Fruit fly (Drosophila melanogaster) whole organism, embryonic: ENCODE data around the gene CG10470.
A peak's percentile ranks its signal among the peaks of the same experiment; 100 is the strongest.

Experiments used
- Adf1 ChIP-seq: fragments of 200-800 bp; sonication (Bioruptor generic); IDR thresholded peaks from 2 replicates; pipeline ENCODE4 v1.3.6; 2022; ENCODE audit warnings: missing biosample characterization, missing genetic modification characterization
- Awh ChIP-seq: fragments of 200-800 bp; sonication (Bioruptor generic); IDR thresholded peaks from 2 replicates; pipeline ENCODE4, ENCODE4 v1.3.6; 2022; ENCODE audit warnings: missing biosample characterization, missing genetic modification characterization
- B-H1 ChIP-seq: fragments of 200-800 bp; sonication (Bioruptor generic); IDR thresholded peaks from 3 replicates; pipeline ENCODE4 v1.3.6; 2022; ENCODE audit warnings: missing biosample characterization, missing genetic modification characterization
- CG10267 ChIP-seq: fragments of 200-800 bp; sonication (Bioruptor generic); optimal IDR thresholded peaks from 2 replicates; lab custom pipeline; 2018; ENCODE audit warnings: missing biosample characterization, mild to moderate bottlenecking, missing genetic modification characterization, moderate library complexity
- CG10431 ChIP-seq: fragments of 200-800 bp; sonication (Bioruptor generic); optimal IDR thresholded peaks from 3 replicates; lab custom pipeline; 2018; ENCODE audit warnings: missing biosample characterization, mild to moderate bottlenecking, missing genetic modification characterization
- CG10565 ChIP-seq: fragments of 200-800 bp; sonication (Bioruptor generic); optimal IDR thresholded peaks from 3 replicates; lab custom pipeline; 2016; ENCODE audit warnings: missing biosample characterization, mild to moderate bottlenecking, missing genetic modification characterization
- CG12659 ChIP-seq: fragments of 200-800 bp; sonication (Bioruptor generic); optimal IDR thresholded peaks from 3 replicates; lab custom pipeline; 2017; ENCODE audit warnings: mild to moderate bottlenecking, missing biosample characterization, missing genetic modification reagents, missing genetic modification characterization
- CG16813 ChIP-seq: fragments of 200-800 bp; sonication (Bioruptor generic); IDR thresholded peaks from 3 replicates; pipeline ENCODE4 v1.3.6; 2022; ENCODE audit warnings: missing biosample characterization, missing genetic modification characterization; ENCODE audit not compliant: partially characterized antibody
- CG17186 ChIP-seq: fragments of 200-800 bp; sonication (Bioruptor generic); optimal IDR thresholded peaks from 3 replicates; lab custom pipeline; 2017; ENCODE audit warnings: missing biosample characterization, missing genetic modification reagents, missing genetic modification characterization
- CG17612 ChIP-seq: fragments of 200-800 bp; sonication (Bioruptor generic); IDR thresholded peaks from 2 replicates; pipeline ENCODE4 v1.3.6; 2022; ENCODE audit warnings: missing biosample characterization, missing genetic modification characterization
- CG18262 ChIP-seq: fragments of 200-800 bp; optimal IDR thresholded peaks from 3 replicates; lab custom pipeline; 2019; ENCODE audit warnings: missing biosample characterization, mild to moderate bottlenecking, missing genetic modification characterization, moderate library complexity
- CG18599 ChIP-seq: fragments of 200-800 bp; sonication (Bioruptor generic); optimal IDR thresholded peaks from 3 replicates; lab custom pipeline; 2017; ENCODE audit warnings: missing biosample characterization, missing genetic modification characterization, mild to moderate bottlenecking, moderate library complexity, missing genetic modification reagents
- CG4360 ChIP-seq: fragments of 200-800 bp; sonication (Bioruptor generic); IDR thresholded peaks from 2 replicates; pipeline ENCODE4 v1.3.6; 2022; ENCODE audit warnings: missing biosample characterization, missing genetic modification characterization
- CG43689 ChIP-seq: fragments of 200-800 bp; sonication (Bioruptor generic); IDR thresholded peaks from 2 replicates; pipeline ENCODE4 v1.3.6; 2022; ENCODE audit warnings: missing biosample characterization, missing genetic modification characterization
- CG4707 ChIP-seq: fragments of 200-800 bp; sonication (Bioruptor generic); optimal IDR thresholded peaks from 2 replicates; lab custom pipeline; 2018; ENCODE audit warnings: missing biosample characterization, mild to moderate bottlenecking, missing genetic modification characterization, moderate library complexity
- CG5953 ChIP-seq: fragments of 200-800 bp; sonication (Bioruptor generic); IDR thresholded peaks from 2 replicates; pipeline ENCODE4 v1.3.6; 2022; ENCODE audit warnings: missing biosample characterization, missing genetic modification characterization
- CG6175 ChIP-seq: fragments of 200-800 bp; sonication (Bioruptor generic); IDR thresholded peaks from 3 replicates; pipeline ENCODE4 v1.3.6; 2022; ENCODE audit warnings: missing biosample characterization, missing genetic modification characterization
- CG7357 ChIP-seq: fragments of 200-800 bp; sonication (Bioruptor generic); IDR thresholded peaks from 3 replicates; pipeline ENCODE4 v1.3.6; 2022; ENCODE audit warnings: missing biosample characterization, missing genetic modification characterization
- CG8478 ChIP-seq: fragments of >200 bp; optimal IDR thresholded peaks from 2 replicates; lab custom pipeline; 2018
- CG8924 ChIP-seq: fragments of 200-800 bp; optimal IDR thresholded peaks from 3 replicates; lab custom pipeline; 2019; ENCODE audit warnings: missing biosample characterization, mild to moderate bottlenecking, missing genetic modification characterization, moderate library complexity
- CG9817 ChIP-seq: fragments of 200-800 bp; sonication (Bioruptor generic); optimal IDR thresholded peaks from 2 replicates; lab custom pipeline; 2018; ENCODE audit warnings: missing biosample characterization, mild to moderate bottlenecking, missing genetic modification characterization, moderate library complexity
- CoRest ChIP-seq: fragments of 200-800 bp; sonication (Bioruptor generic); optimal IDR thresholded peaks from 3 replicates; lab custom pipeline; 2018; ENCODE audit warnings: missing biosample characterization, mild to moderate bottlenecking, missing genetic modification characterization, moderate library complexity
- Dip3 ChIP-seq: fragments of 200-800 bp; sonication (Bioruptor generic); optimal IDR thresholded peaks from 3 replicates; lab custom pipeline; 2016; ENCODE audit warnings: missing biosample characterization, missing genetic modification characterization
- Doc2 ChIP-seq: fragments of 200-800 bp; sonication (Bioruptor generic); IDR thresholded peaks from 2 replicates; pipeline ENCODE4 v1.3.6; 2022; ENCODE audit warnings: missing biosample characterization, missing genetic modification characterization
- Fer3 ChIP-seq: fragments of 200-800 bp; sonication (Bioruptor generic); optimal IDR thresholded peaks from 2 replicates; lab custom pipeline; 2018; ENCODE audit warnings: missing biosample characterization, mild to moderate bottlenecking, missing genetic modification characterization, moderate library complexity
- HHEX ChIP-seq: fragments of 200-800 bp; sonication (Bioruptor generic); optimal IDR thresholded peaks from 3 replicates; lab custom pipeline; 2017; ENCODE audit warnings: missing biosample characterization, mild to moderate bottlenecking, missing genetic modification characterization, missing genetic modification reagents
- Hey ChIP-seq: fragments of 200-800 bp; sonication (Bioruptor generic); optimal IDR thresholded peaks from 3 replicates; lab custom pipeline; 2018; ENCODE audit warnings: missing biosample characterization, mild to moderate bottlenecking, missing genetic modification characterization
- Lim3 ChIP-seq: fragments of 200-800 bp; sonication (Bioruptor generic); IDR thresholded peaks from 2 replicates; pipeline ENCODE4 v1.3.6; 2022; ENCODE audit warnings: missing biosample characterization, missing genetic modification characterization
- Meics ChIP-seq: fragments of 200-800 bp; sonication (Bioruptor generic); optimal IDR thresholded peaks from 2 replicates; lab custom pipeline; 2017; ENCODE audit warnings: missing biosample characterization, mild to moderate bottlenecking, missing genetic modification characterization
- Mrtf ChIP-seq: fragments of 200-800 bp; sonication (Bioruptor generic); IDR thresholded peaks from 3 replicates; pipeline ENCODE4 v1.3.6; 2022; ENCODE audit warnings: missing biosample characterization, missing genetic modification characterization
- Neu2 ChIP-seq: fragments of 200-800 bp; sonication (Bioruptor generic); optimal IDR thresholded peaks from 3 replicates; lab custom pipeline; 2016; ENCODE audit warnings: missing biosample characterization, missing genetic modification characterization, borderline replicate concordance
- TFAM ChIP-seq: fragments of 200-800 bp; sonication (Bioruptor generic); optimal IDR thresholded peaks from 2 replicates; lab custom pipeline; 2017; ENCODE audit warnings: missing biosample characterization, missing genetic modification characterization, inconsistent platforms
- Trl ChIP-seq, 3 experiments: fragments of >200 bp in 2 of 3; fragments of 200-800 bp in 1 of 3; sonication (Bioruptor generic) in 1 of 3; optimal IDR thresholded peaks; 2 replicates in 1 of 3; 3 replicates in 2 of 3; lab custom pipeline; 2016 to 2017; ENCODE audit warnings: missing biosample characterization in 1 of 3, missing genetic modification characterization in 1 of 3
- abd-A ChIP-seq: fragments of 200-800 bp; sonication (Bioruptor generic); optimal IDR thresholded peaks from 3 replicates; lab custom pipeline; 2019; ENCODE audit warnings: missing biosample characterization, mild to moderate bottlenecking, missing genetic modification characterization, moderate library complexity
- ap ChIP-seq: fragments of 200-800 bp; sonication (Bioruptor generic); IDR thresholded peaks from 2 replicates; pipeline ENCODE4 v1.3.6; 2022; ENCODE audit warnings: missing biosample characterization, missing genetic modification characterization
- bcd ChIP-seq: fragments of 200-800 bp; sonication (Bioruptor generic); optimal IDR thresholded peaks from 2 replicates; lab custom pipeline; 2017; ENCODE audit warnings: missing biosample characterization, mild to moderate bottlenecking, missing genetic modification characterization
- cwo ChIP-seq: fragments of 200-800 bp; sonication (Bioruptor generic); optimal IDR thresholded peaks from 3 replicates; lab custom pipeline; 2017; ENCODE audit warnings: missing biosample characterization, missing genetic modification characterization, mild to moderate bottlenecking, moderate library complexity, missing genetic modification reagents
- da ChIP-seq: fragments of 200-800 bp; sonication (Bioruptor generic); optimal IDR thresholded peaks from 2 replicates; lab custom pipeline; 2016; ENCODE audit warnings: missing biosample characterization, missing genetic modification characterization
- gfzf ChIP-seq: fragments of 200-800 bp; sonication (Bioruptor generic); optimal IDR thresholded peaks from 2 replicates; lab custom pipeline; 2016; ENCODE audit warnings: missing biosample characterization, mild to moderate bottlenecking, missing genetic modification characterization, moderate library complexity
- gro ChIP-seq: fragments of 200-800 bp; sonication (Bioruptor generic); optimal IDR thresholded peaks from 2 replicates; lab custom pipeline; 2016; ENCODE audit warnings: missing biosample characterization, missing genetic modification characterization
- kni ChIP-seq: fragments of 200-800 bp; sonication (Bioruptor generic); optimal IDR thresholded peaks from 3 replicates; lab custom pipeline; 2017; ENCODE audit warnings: mild to moderate bottlenecking, missing biosample characterization, missing genetic modification reagents, missing genetic modification characterization
- lab ChIP-seq: fragments of 200-800 bp; sonication (Bioruptor generic); optimal IDR thresholded peaks from 3 replicates; lab custom pipeline; 2017; ENCODE audit warnings: missing biosample characterization, missing genetic modification characterization, mild to moderate bottlenecking, moderate library complexity, missing genetic modification reagents
- nom ChIP-seq: fragments of 200-800 bp; sonication (Bioruptor generic); optimal IDR thresholded peaks from 2 replicates; lab custom pipeline; 2017; ENCODE audit warnings: missing biosample characterization, missing genetic modification characterization, mild to moderate bottlenecking, moderate library complexity, missing genetic modification reagents
- pho ChIP-seq: fragments of 200-800 bp; sonication (Bioruptor generic); optimal IDR thresholded peaks from 2 replicates; lab custom pipeline; 2016; ENCODE audit warnings: missing biosample characterization, missing genetic modification characterization
- tio ChIP-seq: fragments of 200-800 bp; sonication (Bioruptor generic); optimal IDR thresholded peaks from 2 replicates; lab custom pipeline; 2017; ENCODE audit warnings: missing biosample characterization, missing genetic modification characterization, inconsistent platforms
- toy ChIP-seq: fragments of 200-800 bp; sonication (Bioruptor generic); IDR thresholded peaks from 2 replicates; pipeline ENCODE4 v1.3.6; 2022; ENCODE audit warnings: missing biosample characterization, missing genetic modification characterization
- ttk ChIP-seq: fragments of 200-800 bp; sonication (Bioruptor generic); IDR thresholded peaks from 2 replicates; pipeline ENCODE4 v2.1.2; 2022; ENCODE audit warnings: missing biosample characterization, missing genetic modification characterization
- zen2 ChIP-seq: fragments of 200-800 bp; sonication (Bioruptor generic); IDR thresholded peaks from 3 replicates; pipeline ENCODE4 v1.3.6; 2022; ENCODE audit warnings: missing biosample characterization, missing genetic modification characterization; ENCODE audit not compliant: partially characterized antibody
- zfh1 ChIP-seq: fragments of 200-800 bp; sonication (Bioruptor generic); IDR thresholded peaks from 3 replicates; pipeline ENCODE4 v1.3.6; 2022; ENCODE audit warnings: missing biosample characterization, missing genetic modification characterization

Gene CG10470

dm6 chr2L:19051534-19052100 is 2.7 kb downstream of the CG10470 start, which contains the start of gene Rpn3 (continued):
- peak; percentile 85 for TF ChIP-seq Awh
- TF ChIP-seq Mrtf (GFP tag; lab: Robert Waterston, UW) = peak; percentile 20; the same call in 1 of the 3 replicates
- peak; percentile 74 for TF ChIP-seq bcd (GFP tag; lab: Kevin White, UChicago)
- no peak for TF ChIP-seq kni (GFP tag; lab: Kevin White, UChicago)
- no peak for TF ChIP-seq CG10565
- peak; percentile 82 for TF ChIP-seq CG8924 (tag; lab: Kevin White, UChicago)
- TF ChIP-seq CG5953 (GFP tag; lab: Robert Waterston, UW) = peak; percentile 85
- no peak for TF ChIP-seq CG8478 (lab: Kevin White, UChicago)
- TF ChIP-seq Hey = no peak
- peak; percentile 88 for TF ChIP-seq lab (GFP tag; lab: Kevin White, UChicago)
- 0 out of 2 replicates have a peak, but pooled peaks have one; percentile 12 for TF ChIP-seq Doc2 (GFP tag; lab: Robert Waterston, UW)
- no peak for TF ChIP-seq CG4707 (GFP tag; lab: Kevin White, UChicago)
- peak; percentile 47; the same call in 1 of the 3 replicates for TF ChIP-seq CG7357 (GFP tag; lab: Robert Waterston, UW)
- peak; percentile 81 for TF ChIP-seq CoRest (tag; lab: Kevin White, UChicago)
- TF ChIP-seq Neu2 = no peak
- peak; percentile 56; the same call in 1 of the 3 replicates for TF ChIP-seq CG6175
- TF ChIP-seq abd-A (tag; lab: Kevin White, UChicago) = no peak
- TF ChIP-seq cwo (GFP tag; lab: Kevin White, UChicago) = peak; percentile 71
- TF ChIP-seq CG17186 (GFP tag; lab: Kevin White, UChicago) = peak; percentile 18
- TF ChIP-seq Adf1 (GFP tag; lab: Robert Waterston, UW) = peak; percentile 59
- TF ChIP-seq TFAM (GFP tag; lab: Kevin White, UChicago) = peak; percentile 32
- TF ChIP-seq nom (GFP tag; lab: Kevin White, UChicago) = peak; percentile 22
- TF ChIP-seq CG10267 (tag; lab: Kevin White, UChicago) = peak; percentile 92
- TF ChIP-seq CG17612 (GFP tag; lab: Robert Waterston, UW) = peak; percentile 83
- TF ChIP-seq Dip3 (GFP tag; lab: Kevin White, UChicago) = peak; percentile 82
- 0 out of 2 replicates have a peak, but pooled peaks have one; percentile 23 for TF ChIP-seq toy (GFP tag; lab: Robert Waterston, UW)
- no peak for TF ChIP-seq Trl (optimal IDR thresholded peaks at IDR 0.05; lab: Kevin White, UChicago)
- TF ChIP-seq Trl (GFP tag; optimal IDR thresholded peaks at IDR 0.05; lab: Kevin White, UChicago) = peak; percentile 81
- TF ChIP-seq CG9817 = peak; percentile 67
- peak; percentile 79 for TF ChIP-seq Fer3 (tag; lab: Kevin White, UChicago)
- TF ChIP-seq ttk (GFP tag; lab: Robert Waterston, UW) = peak; percentile 64
- TF ChIP-seq Meics (GFP tag; lab: Kevin White, UChicago) = peak; percentile 76
- TF ChIP-seq CG16813 (GFP tag; lab: Robert Waterston, UW) = peak; percentile 64; the same call in 2 of the 3 replicates
- TF ChIP-seq Lim3 (GFP tag; lab: Robert Waterston, UW) = peak; percentile 94
- TF ChIP-seq CG18599 (GFP tag; lab: Kevin White, UChicago) = peak; percentile 81
- peak; percentile 42; the same call in 1 of the 3 replicates for TF ChIP-seq zen2 (GFP tag; lab: Robert Waterston, UW)
- TF ChIP-seq HHEX = peak; percentile 56
- no peak for TF ChIP-seq tio
- TF ChIP-seq CG12659 (GFP tag; lab: Kevin White, UChicago) = peak; percentile 91
- no peak for TF ChIP-seq gfzf (GFP tag; lab: Kevin White, UChicago)
- TF ChIP-seq zfh1 (GFP tag; lab: Robert Waterston, UW) = peak; percentile 90
- TF ChIP-seq CG4360 (GFP tag; lab: Robert Waterston, UW) = no peak
- TF ChIP-seq ap = peak; percentile 80
- TF ChIP-seq pho (GFP tag; lab: Kevin White, UChicago) = peak; percentile 82
- TF ChIP-seq CG43689 = peak; percentile 62
- TF ChIP-seq CG18262 (tag; lab: Kevin White, UChicago) = peak; percentile 85
- TF ChIP-seq B-H1 (GFP tag; lab: Robert Waterston, UW) = peak; percentile 78
- TF ChIP-seq gro (GFP tag; lab: Kevin White, UChicago) = peak; percentile 47
- TF ChIP-seq da = peak; percentile 14
- peak; percentile 12 for TF ChIP-seq CG10431 (GFP tag; lab: Kevin White, UChicago)
